Worm (Caenorhabditis elegans) whole organism, late embryonic: ENCODE measurements around the gene ZK930.7.

Experiments used
- K02D7.2 ChIP-seq: sonication (generic microtip); optimal IDR thresholded peaks from 2 replicates; lab custom pipeline; 2017; ENCODE audit warnings: mild to moderate bottlenecking, missing genetic modification characterization, missing compliant biosample characterization
- K09A11.1 ChIP-seq: sonication (generic microtip); optimal IDR thresholded peaks from 2 replicates; lab custom pipeline; 2017; ENCODE audit warnings: antibody characterized with exemption, mild to moderate bottlenecking, missing genetic modification characterization, missing compliant biosample characterization; ENCODE audit not compliant: insufficient read depth
- ahr-1 ChIP-seq: sonication (generic microtip); optimal IDR thresholded peaks from 2 replicates; lab custom pipeline; 2016; ENCODE audit warnings: missing genetic modification characterization, missing compliant biosample characterization
- ceh-14 ChIP-seq: sonication (generic microtip); optimal IDR thresholded peaks from 2 replicates; lab custom pipeline; 2016; ENCODE audit warnings: missing genotype, missing genetic modification characterization, missing compliant biosample characterization
- ceh-19 ChIP-seq: fragments of 200-800 bp; sonication (Bioruptor generic); optimal IDR thresholded peaks from 2 replicates; lab custom pipeline; 2018; ENCODE audit warnings: mild to moderate bottlenecking, missing genetic modification characterization, missing compliant biosample characterization
- ceh-24 ChIP-seq: sonication (generic microtip); optimal IDR thresholded peaks from 2 replicates; lab custom pipeline; 2016; ENCODE audit warnings: mild to moderate bottlenecking, missing genetic modification characterization, missing compliant biosample characterization
- ceh-30 ChIP-seq: fragments of 150-350 bp; optimal IDR thresholded peaks from 2 replicates; lab custom pipeline; 2014; ENCODE audit warnings: missing biosample characterization, missing genetic modification characterization
- ceh-34 ChIP-seq: sonication (generic microtip); optimal IDR thresholded peaks from 2 replicates; lab custom pipeline; 2016; ENCODE audit warnings: mild to moderate bottlenecking, missing genetic modification characterization, missing compliant biosample characterization
- ceh-45 ChIP-seq: fragments of 200-800 bp; sonication (Bioruptor generic); IDR thresholded peaks from 2 replicates; pipeline ENCODE4 v1.3.6; 2022; ENCODE audit warnings: missing genetic modification reagents, missing genetic modification characterization, missing compliant biosample characterization
- ceh-48 ChIP-seq: sonication (generic microtip); optimal IDR thresholded peaks from 2 replicates; lab custom pipeline; 2016; ENCODE audit warnings: missing genetic modification characterization, inconsistent platforms, missing compliant biosample characterization
- ceh-6 ChIP-seq: fragments of 200-800 bp; sonication (Bioruptor generic); optimal IDR thresholded peaks from 2 replicates; lab custom pipeline; 2018; ENCODE audit warnings: mild to moderate bottlenecking, missing genetic modification characterization, missing compliant biosample characterization
- ceh-9 ChIP-seq: sonication (generic microtip); optimal IDR thresholded peaks from 2 replicates; lab custom pipeline; 2016; ENCODE audit warnings: mild to moderate bottlenecking, missing genetic modification characterization, inconsistent platforms, missing compliant biosample characterization
- che-1 ChIP-seq: sonication (generic microtip); optimal IDR thresholded peaks from 2 replicates; lab custom pipeline; 2016; ENCODE audit warnings: mild to moderate bottlenecking, missing genetic modification characterization, missing compliant biosample characterization
- dmd-4 ChIP-seq: sonication (generic microtip); optimal IDR thresholded peaks from 2 replicates; lab custom pipeline; 2016; ENCODE audit warnings: borderline replicate concordance, missing genetic modification characterization, missing compliant biosample characterization
- dve-1 ChIP-seq: sonication (generic microtip); optimal IDR thresholded peaks from 2 replicates; lab custom pipeline; 2017; ENCODE audit warnings: antibody characterized with exemption, mild to moderate bottlenecking, missing genetic modification characterization, missing compliant biosample characterization
- elt-2 ChIP-seq: sonication (generic microtip); optimal IDR thresholded peaks from 2 replicates; lab custom pipeline; 2016; ENCODE audit warnings: missing genetic modification reagents, missing genetic modification characterization, missing compliant biosample characterization
- elt-4 ChIP-seq: sonication (generic microtip); optimal IDR thresholded peaks from 2 replicates; lab custom pipeline; 2016; ENCODE audit warnings: missing genetic modification characterization, missing compliant biosample characterization
- eyg-1 ChIP-seq: sonication (generic microtip); optimal IDR thresholded peaks from 2 replicates; lab custom pipeline; 2016; ENCODE audit warnings: missing genotype, missing genetic modification characterization, missing compliant biosample characterization
- fax-1 ChIP-seq: sonication (generic microtip); optimal IDR thresholded peaks from 2 replicates; lab custom pipeline; 2016; ENCODE audit warnings: missing genotype, missing genetic modification characterization, missing compliant biosample characterization
- gmeb-2 ChIP-seq: sonication (generic microtip); optimal IDR thresholded peaks from 2 replicates; lab custom pipeline; 2016; ENCODE audit warnings: missing genetic modification characterization, inconsistent platforms, missing compliant biosample characterization
- hlh-15 ChIP-seq: sonication (generic microtip); optimal IDR thresholded peaks from 2 replicates; lab custom pipeline; 2016; ENCODE audit warnings: missing genetic modification characterization, missing compliant biosample characterization
- hlh-30 ChIP-seq: sonication (generic microtip); optimal IDR thresholded peaks from 2 replicates; lab custom pipeline; 2017; ENCODE audit warnings: antibody characterized with exemption, missing genetic modification characterization, missing compliant biosample characterization; ENCODE audit not compliant: insufficient read depth
- hlh-8 ChIP-seq: sonication (generic microtip); optimal IDR thresholded peaks from 2 replicates; lab custom pipeline; 2016; ENCODE audit warnings: missing genotype, missing genetic modification characterization, missing compliant biosample characterization
- lim-6 ChIP-seq: sonication (generic microtip); optimal IDR thresholded peaks from 2 replicates; lab custom pipeline; 2016; ENCODE audit warnings: missing genetic modification characterization, missing compliant biosample characterization
- mec-3 ChIP-seq: sonication (generic microtip); optimal IDR thresholded peaks from 2 replicates; lab custom pipeline; 2016; ENCODE audit warnings: borderline replicate concordance, missing genetic modification characterization, missing compliant biosample characterization
- nfya-1 ChIP-seq: sonication (generic microtip); optimal IDR thresholded peaks from 2 replicates; lab custom pipeline; 2017; ENCODE audit warnings: missing genetic modification characterization, mild to moderate bottlenecking, missing compliant biosample characterization, antibody characterized with exemption, moderate library complexity
- nhr-11 ChIP-seq: fragments of 150-350 bp; optimal IDR thresholded peaks from 2 replicates; lab custom pipeline; 2014; ENCODE audit warnings: missing biosample characterization, missing genetic modification characterization
- npax-4 ChIP-seq: sonication (generic microtip); optimal IDR thresholded peaks from 2 replicates; lab custom pipeline; 2016; ENCODE audit warnings: missing genetic modification characterization, missing compliant biosample characterization
- odd-2 ChIP-seq: sonication (generic microtip); optimal IDR thresholded peaks from 2 replicates; lab custom pipeline; 2017; ENCODE audit warnings: antibody characterized with exemption, mild to moderate bottlenecking, missing genetic modification characterization, missing compliant biosample characterization
- pag-3 ChIP-seq: sonication (generic microtip); optimal IDR thresholded peaks from 2 replicates; lab custom pipeline; 2016; ENCODE audit warnings: missing compliant biosample characterization, missing genetic modification characterization, borderline replicate concordance
- pat-9 ChIP-seq: fragments of 200-800 bp; sonication (Bioruptor generic); optimal IDR thresholded peaks from 2 replicates; lab custom pipeline; 2018; ENCODE audit warnings: mild to moderate bottlenecking, missing genetic modification characterization, moderate library complexity, missing compliant biosample characterization
- pax-1 ChIP-seq: fragments of 150-350 bp; optimal IDR thresholded peaks from 2 replicates; lab custom pipeline; 2014; ENCODE audit warnings: missing biosample characterization, missing genetic modification characterization
- pha-2 ChIP-seq: sonication (generic microtip); optimal IDR thresholded peaks from 2 replicates; lab custom pipeline; 2017; ENCODE audit warnings: mild to moderate bottlenecking, missing genetic modification characterization, missing compliant biosample characterization
- pha-4 ChIP-seq: fragments of 150-350 bp; optimal IDR thresholded peaks from 2 replicates; lab custom pipeline; 2018; ENCODE audit warnings: missing biosample characterization, missing genetic modification reagents, missing genetic modification characterization
- pqm-1 ChIP-seq: sonication (generic microtip); optimal IDR thresholded peaks from 2 replicates; lab custom pipeline; 2016; ENCODE audit warnings: missing genetic modification characterization, missing compliant biosample characterization
- rnt-1 ChIP-seq: sonication (generic microtip); optimal IDR thresholded peaks from 2 replicates; lab custom pipeline; 2016; ENCODE audit warnings: missing genetic modification characterization, missing compliant biosample characterization
- sdc-2 ChIP-seq: sonication (generic microtip); optimal IDR thresholded peaks from 2 replicates; lab custom pipeline; 2016; ENCODE audit warnings: missing genotype, missing genetic modification characterization, missing compliant biosample characterization
- sox-2 ChIP-seq: fragments of 200-800 bp; sonication (Bioruptor generic); IDR thresholded peaks from 2 replicates; pipeline ENCODE4 v1.3.6; 2022; ENCODE audit warnings: missing genetic modification reagents, missing genetic modification characterization, missing compliant biosample characterization
- sox-4 ChIP-seq: sonication (generic microtip); optimal IDR thresholded peaks from 2 replicates; lab custom pipeline; 2017; ENCODE audit warnings: mild to moderate bottlenecking, missing genetic modification characterization, inconsistent platforms, missing compliant biosample characterization
- syd-9 ChIP-seq: sonication (generic microtip); optimal IDR thresholded peaks from 2 replicates; lab custom pipeline; 2016; ENCODE audit warnings: mild to moderate bottlenecking, missing genetic modification characterization, moderate library complexity, missing compliant biosample characterization
- tbx-2 ChIP-seq: sonication (generic microtip); optimal IDR thresholded peaks from 2 replicates; lab custom pipeline; 2016; ENCODE audit warnings: missing genetic modification characterization, missing compliant biosample characterization
- tbx-7 ChIP-seq: sonication (generic microtip); optimal IDR thresholded peaks from 2 replicates; lab custom pipeline; 2016; ENCODE audit warnings: missing genotype, missing genetic modification characterization, missing compliant biosample characterization
- ttx-3 ChIP-seq: sonication (generic microtip); optimal IDR thresholded peaks from 2 replicates; lab custom pipeline; 2016; ENCODE audit warnings: missing genetic modification reagents, missing genetic modification characterization, missing compliant biosample characterization
- unc-42 ChIP-seq: sonication (generic microtip); optimal IDR thresholded peaks from 2 replicates; lab custom pipeline; 2016; ENCODE audit warnings: missing genotype, missing genetic modification characterization, missing compliant biosample characterization
- zip-5 ChIP-seq: sonication (generic microtip); optimal IDR thresholded peaks from 2 replicates; lab custom pipeline; 2016; ENCODE audit warnings: missing genetic modification characterization, missing compliant biosample characterization

Gene ZK930.7

DNA sequence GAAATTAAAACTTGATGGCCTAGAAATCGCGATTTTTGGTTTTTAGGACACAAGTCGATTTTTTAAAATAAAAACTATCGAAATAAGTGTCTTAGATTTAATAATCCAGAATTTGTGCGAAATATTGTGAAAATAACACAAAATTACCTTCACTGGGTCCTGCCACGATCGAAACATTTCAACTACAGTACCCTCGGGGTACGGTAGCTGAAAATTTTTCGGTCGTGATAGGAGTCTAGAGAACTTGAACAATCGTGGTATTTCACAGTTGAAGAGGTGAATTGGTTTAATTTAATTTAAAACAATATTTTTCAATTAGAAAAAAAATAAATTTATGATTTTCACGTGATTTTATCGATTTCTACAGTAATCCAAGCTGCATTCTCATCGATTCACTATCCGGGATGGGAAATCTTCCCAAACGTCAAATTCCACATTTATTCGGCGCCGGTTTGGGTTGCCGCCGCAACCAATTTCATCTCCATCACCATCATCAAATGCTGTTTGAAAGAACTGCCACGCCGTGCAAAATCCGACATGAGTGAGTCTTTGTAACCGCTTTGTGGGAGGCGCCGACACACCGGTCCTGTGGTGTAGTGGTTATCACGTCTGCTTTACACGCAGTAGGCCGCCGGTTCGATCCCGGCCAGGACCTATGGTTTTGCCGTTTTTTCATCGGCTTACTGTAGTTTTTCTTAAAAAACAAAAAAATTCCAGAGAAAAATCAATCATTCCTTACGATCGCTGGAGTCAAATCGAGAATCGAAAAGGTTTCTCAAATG, 44.6 kb downstream of the ZK930.7 start (continued):
- TF ChIP-seq pha-4 = no peak
- TF ChIP-seq sox-4 (tag; lab: Kevin White, UChicago) = peak; percentile 66
- peak; percentile 42 for TF ChIP-seq ttx-3
- TF ChIP-seq hlh-30 (tag; lab: Kevin White, UChicago) = no peak
- TF ChIP-seq tbx-2 (tag; lab: Kevin White, UChicago) = peak; percentile 38
- no peak for TF ChIP-seq elt-4 (tag; lab: Kevin White, UChicago)
- TF ChIP-seq gmeb-2 (tag; lab: Kevin White, UChicago) = peak; percentile 53
- TF ChIP-seq pat-9 (tag; lab: Kevin White, UChicago) = peak; percentile 60
- TF ChIP-seq ceh-6 (GFP tag; lab: Kevin White, UChicago) = peak; percentile 60
- peak; percentile 40 for TF ChIP-seq ceh-48 (tag; lab: Kevin White, UChicago)
- no peak for TF ChIP-seq tbx-7 (tag; lab: Kevin White, UChicago)
- peak; percentile 5; the same call in 1 of the 2 replicates for TF ChIP-seq sox-2 (GFP tag; lab: Robert Waterston, UW)
- TF ChIP-seq ceh-30 = no peak
- no peak for TF ChIP-seq hlh-8 (tag; lab: Kevin White, UChicago)
- TF ChIP-seq sdc-2 (tag; lab: Kevin White, UChicago) = peak; percentile 45
- TF ChIP-seq ceh-34 = peak; percentile 11
- TF ChIP-seq npax-4 (tag; lab: Kevin White, UChicago) = no peak
- peak; percentile 1 for TF ChIP-seq unc-42 (tag; lab: Kevin White, UChicago)
- no peak for TF ChIP-seq mec-3 (tag; lab: Kevin White, UChicago)
- TF ChIP-seq lim-6 (tag; lab: Kevin White, UChicago) = no peak
- peak; percentile 23 for TF ChIP-seq pha-2 (tag; lab: Kevin White, UChicago)
- TF ChIP-seq ceh-9 = no peak
- TF ChIP-seq K09A11.1 (tag; lab: Kevin White, UChicago) = peak; percentile 36
- TF ChIP-seq hlh-15 = peak; percentile 8
- no peak for TF ChIP-seq pag-3 (tag; lab: Kevin White, UChicago)
- peak; percentile 58 for TF ChIP-seq rnt-1 (tag; lab: Kevin White, UChicago)

DNA sequence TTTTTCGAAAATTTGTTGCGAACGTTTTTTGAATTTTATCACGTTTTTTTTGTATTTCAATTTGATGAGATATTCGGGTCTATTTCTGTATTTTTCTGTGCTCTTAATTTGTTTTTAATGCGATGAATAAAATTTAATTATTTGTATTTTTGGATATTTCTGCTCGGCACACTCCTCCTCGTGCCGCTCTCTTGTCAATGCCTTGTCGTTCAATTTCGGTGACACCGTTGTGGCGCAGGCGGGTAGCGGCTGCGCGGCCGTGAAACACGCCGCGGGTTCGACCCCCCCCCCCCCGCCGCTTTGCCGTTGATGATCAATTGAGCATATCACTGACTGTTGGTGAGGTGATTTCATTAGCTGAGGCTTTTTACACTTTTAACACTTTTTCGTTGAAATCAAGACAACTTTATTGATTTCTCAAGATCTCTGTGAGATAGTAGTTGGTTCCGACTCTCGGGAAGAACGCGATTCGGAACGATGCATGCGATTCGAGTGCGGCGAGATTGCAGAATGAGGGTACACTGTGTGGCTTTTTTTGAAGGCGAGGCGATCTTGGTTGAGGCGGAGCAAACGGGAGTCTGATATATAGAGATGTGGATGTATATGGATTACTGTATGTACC, 46.3 kb downstream of the ZK930.7 start:
- TF ChIP-seq ceh-24 (peak; percentile 100), nfya-1 (tag; lab: Kevin White, UChicago) (peak; percentile 92), zip-5 (tag; lab: Kevin White, UChicago) (peak; percentile 95), gmeb-2 (tag; lab: Kevin White, UChicago) (peak; percentile 100), unc-42 (tag; lab: Kevin White, UChicago) (peak; percentile 94), fax-1 (tag; lab: Kevin White, UChicago) (peak; percentile 98), nhr-11 (tag; lab: Kevin White, UChicago) (no peak), ceh-14 (tag; lab: Kevin White, UChicago) (peak; percentile 100), npax-4 (tag; lab: Kevin White, UChicago) (peak; percentile 98), pqm-1 (tag; lab: Kevin White, UChicago) (peak; percentile 99), ttx-3 (peak; percentile 99), ahr-1 (tag; lab: Kevin White, UChicago) (peak; percentile 99), ceh-6 (GFP tag; lab: Kevin White, UChicago) (peak; percentile 100), eyg-1 (peak; percentile 99), sdc-2 (tag; lab: Kevin White, UChicago) (peak; percentile 95), ceh-9 (peak; percentile 99), che-1 (peak; percentile 99), ceh-45 (peak; percentile 100), dmd-4 (tag; lab: Kevin White, UChicago) (peak; percentile 99), K02D7.2 (tag; lab: Kevin White, UChicago) (peak; percentile 100), pha-4 (no peak), syd-9 (peak; percentile 99), ceh-19 (peak; percentile 99), ceh-48 (tag; lab: Kevin White, UChicago) (peak; percentile 100), ceh-30 (peak; percentile 88), pha-2 (tag; lab: Kevin White, UChicago) (peak; percentile 98), ceh-34 (peak; percentile 99), sox-2 (GFP tag; lab: Robert Waterston, UW) (peak; percentile 98), pat-9 (tag; lab: Kevin White, UChicago) (peak; percentile 100), odd-2 (tag; lab: Kevin White, UChicago) (peak; percentile 89), K09A11.1 (tag; lab: Kevin White, UChicago) (peak; percentile 96), pax-1 (tag; lab: Kevin White, UChicago) (no peak), dve-1 (tag; lab: Kevin White, UChicago) (peak; percentile 96), elt-2 (tag; lab: Kevin White, UChicago) (peak; percentile 100), tbx-7 (tag; lab: Kevin White, UChicago) (peak; percentile 87)
